Worm (Caenorhabditis elegans) whole organism, early embryonic: ENCODE data around the gene otub-3.

Experiments
- B0310.2 ChIP-seq: sonication (generic microtip); optimal IDR thresholded peaks from 2 replicates; lab custom pipeline; 2016; ENCODE audit warnings: mild to moderate bottlenecking, missing genetic modification characterization, missing compliant biosample characterization
- F13C5.2 ChIP-seq: sonication (generic microtip); optimal IDR thresholded peaks from 2 replicates; lab custom pipeline; 2017; ENCODE audit warnings: mild to moderate bottlenecking, missing genetic modification characterization, inconsistent platforms, missing compliant biosample characterization
- aly-1 ChIP-seq: sonication (generic microtip); optimal IDR thresholded peaks from 2 replicates; lab custom pipeline; 2016; ENCODE audit warnings: missing genetic modification characterization, missing compliant biosample characterization
- ama-1 ChIP-seq: fragments of 150-350 bp; optimal IDR thresholded peaks from 2 replicates; lab custom pipeline; 2014
- ceh-13 ChIP-seq: fragments of 200-800 bp; sonication (Bioruptor generic); optimal IDR thresholded peaks from 2 replicates; lab custom pipeline; 2018; ENCODE audit warnings: mild to moderate bottlenecking, missing genetic modification characterization, missing compliant biosample characterization
- ceh-36 ChIP-seq: sonication (generic microtip); optimal IDR thresholded peaks from 2 replicates; lab custom pipeline; 2016; ENCODE audit warnings: missing genetic modification characterization, inconsistent platforms, missing compliant biosample characterization
- ets-7 ChIP-seq: sonication (generic microtip); optimal IDR thresholded peaks from 2 replicates; lab custom pipeline; 2016; ENCODE audit warnings: missing genotype, missing genetic modification characterization, missing compliant biosample characterization
- flt-1 ChIP-seq: fragments of 200-800 bp; sonication (Bioruptor generic); IDR thresholded peaks from 2 replicates; pipeline ENCODE4 v1.3.6; 2022; ENCODE audit warnings: missing genetic modification characterization, missing compliant biosample characterization
- hmbx-1 ChIP-seq: sonication (generic microtip); optimal IDR thresholded peaks from 2 replicates; lab custom pipeline; 2016; ENCODE audit warnings: mild to moderate bottlenecking, missing genetic modification characterization, missing compliant biosample characterization
- hnd-1 ChIP-seq: sonication (generic microtip); optimal IDR thresholded peaks from 2 replicates; lab custom pipeline; 2016; ENCODE audit warnings: missing genetic modification characterization, missing compliant biosample characterization
- scrt-1 ChIP-seq: fragments of 200-800 bp; sonication (Bioruptor generic); IDR thresholded peaks from 2 replicates; pipeline ENCODE4 v1.3.6; 2022; ENCODE audit warnings: missing genetic modification characterization, missing compliant biosample characterization
- tbx-37 ChIP-seq: fragments of 200-800 bp; sonication (Bioruptor generic); conservative IDR thresholded peaks from 2 replicates; pipeline ENCODE4 v1.3.6; 2022; ENCODE audit warnings: missing genetic modification reagents, missing genetic modification characterization, missing compliant biosample characterization
- tra-4 ChIP-seq: sonication (generic microtip); optimal IDR thresholded peaks from 2 replicates; lab custom pipeline; 2017; ENCODE audit warnings: missing genetic modification characterization, missing compliant biosample characterization

DNA sequence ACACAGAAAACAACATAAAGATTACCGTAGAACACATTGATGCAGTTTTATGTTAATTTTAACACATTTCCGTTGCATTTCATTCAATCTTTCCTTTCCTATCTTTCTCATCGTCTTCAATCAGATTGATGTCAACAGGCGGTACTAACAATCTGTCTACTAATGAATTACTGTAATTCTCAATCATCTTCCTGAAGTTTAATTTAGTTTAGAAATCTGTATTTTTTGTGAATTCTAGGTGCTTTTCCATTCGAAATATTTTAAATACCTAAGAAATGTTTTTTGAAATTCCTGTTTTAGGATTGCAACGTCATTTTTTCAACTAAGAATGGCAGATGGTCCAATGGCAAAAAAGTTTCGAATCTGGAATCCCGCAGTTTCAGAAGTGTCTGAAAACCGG lies 4.3 kb upstream of the otub-3 start, which contains the start of gene F21D5.9:
- no peak for TF ChIP-seq flt-1 (GFP tag; lab: Robert Waterston, UW)
- TF ChIP-seq ceh-36: no peak
- TF ChIP-seq ama-1 (lab: Kevin White, UChicago): no peak
- no peak for TF ChIP-seq hnd-1 (tag; lab: Kevin White, UChicago)
- TF ChIP-seq B0310.2 (tag; lab: Kevin White, UChicago): no peak
- no peak for TF ChIP-seq ets-7 (tag; lab: Kevin White, UChicago)
- no peak for TF ChIP-seq aly-1 (tag; lab: Kevin White, UChicago)
- no peak for TF ChIP-seq tra-4 (tag; lab: Kevin White, UChicago)
- TF ChIP-seq tbx-37: no peak
- TF ChIP-seq F13C5.2 (tag; lab: Kevin White, UChicago): no peak
- TF ChIP-seq ceh-13 (GFP tag; lab: Kevin White, UChicago): no peak
- TF ChIP-seq scrt-1: no peak
- no peak for TF ChIP-seq hmbx-1 (tag; lab: Kevin White, UChicago)
